Worm (Caenorhabditis elegans): ENCODE measurements around the gene T10F2.5.

T10F2.5 gene

ce11 chrIII:5136033-5136597, 23.3 kb downstream of the T10F2.5 start, which contains the start of gene tbx-2:
Gene tbx-2 (minus strand): TSS chrIII:5136296.
- TF ChIP-seq ceh-18 (tag; optimal IDR thresholded peaks at IDR 0.05) = peak; percentile 14
- TF ChIP-seq nhr-11 (tag; optimal IDR thresholded peaks at IDR 0.05) = no peak
- TF ChIP-seq odd-2 (tag; optimal IDR thresholded peaks at IDR 0.05) = no peak
- TF ChIP-seq ceh-34 (tag; optimal IDR thresholded peaks at IDR 0.05) = peak; percentile 44
- peak; percentile 2 for TF ChIP-seq ceh-31 (tag; optimal IDR thresholded peaks at IDR 0.05)
- TF ChIP-seq F13H6.1 (tag; optimal IDR thresholded peaks at IDR 0.05) = peak; percentile 6
- TF ChIP-seq ceh-48 (tag; optimal IDR thresholded peaks at IDR 0.05) = no peak
- TF ChIP-seq ref-2 (tag; optimal IDR thresholded peaks at IDR 0.05) = peak; percentile 48
- peak; percentile 11 for TF ChIP-seq fkh-6 (tag; optimal IDR thresholded peaks at IDR 0.05)
- TF ChIP-seq pros-1 (tag; optimal IDR thresholded peaks at IDR 0.05) = no peak
- peak; percentile 38 for TF ChIP-seq ets-4 (tag; optimal IDR thresholded peaks at IDR 0.05)
- no peak for TF ChIP-seq ttx-3 (tag; optimal IDR thresholded peaks at IDR 0.05)
- TF ChIP-seq hlh-6 (tag; optimal IDR thresholded peaks at IDR 0.05) = peak; percentile 46
- peak; percentile 5 for TF ChIP-seq hlh-30 (tag; optimal IDR thresholded peaks at IDR 0.05; ENCODE audit: insufficient read depth)
- peak; percentile 86 for TF ChIP-seq nfya-1 (tag; optimal IDR thresholded peaks at IDR 0.05)
- peak; percentile 8 for TF ChIP-seq syd-9 (tag; optimal IDR thresholded peaks at IDR 0.05)
- no peak for TF ChIP-seq unc-55 (GFP tag; optimal IDR thresholded peaks at IDR 0.05)
- TF ChIP-seq tbx-2 (tag; optimal IDR thresholded peaks at IDR 0.05) = peak; percentile 99
- TF ChIP-seq ceh-2 (tag; optimal IDR thresholded peaks at IDR 0.05) = no peak
- TF ChIP-seq sdc-2 (tag; optimal IDR thresholded peaks at IDR 0.05) = peak; percentile 36

- TF ChIP-seq hlh-13 (GFP tag; optimal IDR thresholded peaks at IDR 0.05) = no peak
- TF ChIP-seq hlh-8 (tag; optimal IDR thresholded peaks at IDR 0.05) = no peak
- peak; percentile 88 for TF ChIP-seq tbx-2 (tag; optimal IDR thresholded peaks at IDR 0.05)
- no peak for TF ChIP-seq nhr-11 (tag; optimal IDR thresholded peaks at IDR 0.05)
These were observed 24.9 kb downstream of the T10F2.5 start for ce11 chrIII:5134506-5134905.

DNA sequence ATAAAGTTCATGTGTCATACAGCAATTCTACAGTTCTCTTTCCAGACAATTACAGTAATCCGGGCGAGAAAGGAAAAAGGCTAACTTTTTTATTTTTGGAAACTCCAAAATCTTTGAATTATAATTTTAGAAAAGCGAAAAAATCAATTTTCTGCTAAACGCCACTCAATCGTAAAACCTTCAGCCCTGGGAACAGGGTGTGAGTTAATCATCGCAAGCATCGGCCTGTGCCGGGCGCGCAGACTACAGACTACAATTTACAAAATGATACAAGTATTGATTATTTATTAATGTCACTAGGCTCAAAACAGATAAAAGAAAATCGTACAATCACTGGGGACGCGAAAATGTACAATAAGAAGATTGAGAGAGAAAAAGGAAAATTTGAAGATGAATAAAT, 28.8 kb downstream of the T10F2.5 start:
- peak; percentile 2 for TF ChIP-seq tbx-2 (tag; optimal IDR thresholded peaks at IDR 0.05)
- TF ChIP-seq ttx-3 (tag; optimal IDR thresholded peaks at IDR 0.05) = no peak
- no peak for TF ChIP-seq ets-4 (tag; optimal IDR thresholded peaks at IDR 0.05)
- TF ChIP-seq ref-2 (tag; optimal IDR thresholded peaks at IDR 0.05) = no peak
- TF ChIP-seq madf-2 (tag; optimal IDR thresholded peaks at IDR 0.05) = no peak

- TF ChIP-seq hlh-13 (GFP tag; optimal IDR thresholded peaks at IDR 0.05) = no peak
- peak; percentile 6 for TF ChIP-seq F13H6.1 (tag; optimal IDR thresholded peaks at IDR 0.05)
- TF ChIP-seq fkh-6 (tag; optimal IDR thresholded peaks at IDR 0.05) = no peak
- TF ChIP-seq madf-2 (tag; optimal IDR thresholded peaks at IDR 0.05) = no peak
- TF ChIP-seq ceh-18 (tag; optimal IDR thresholded peaks at IDR 0.05) = peak; percentile 61
- no peak for TF ChIP-seq ceh-2 (tag; optimal IDR thresholded peaks at IDR 0.05)
- TF ChIP-seq ets-4 (tag; optimal IDR thresholded peaks at IDR 0.05) = peak; percentile 43
- no peak for TF ChIP-seq pha-2 (tag; optimal IDR thresholded peaks at IDR 0.05)
- TF ChIP-seq gmeb-2 (tag; optimal IDR thresholded peaks at IDR 0.05) = no peak
- no peak for TF ChIP-seq zip-5 (tag; optimal IDR thresholded peaks at IDR 0.05)
- peak; percentile 20 for TF ChIP-seq ceh-22 (tag; optimal IDR thresholded peaks at IDR 0.05)
- no peak for TF ChIP-seq dmd-4 (tag; optimal IDR thresholded peaks at IDR 0.05; ENCODE audit: borderline replicate concordance)
- no peak for TF ChIP-seq ceh-19 (GFP tag; optimal IDR thresholded peaks at IDR 0.05)
- TF ChIP-seq odd-2 (tag; optimal IDR thresholded peaks at IDR 0.05) = no peak
- no peak for TF ChIP-seq unc-86 (tag; optimal IDR thresholded peaks at IDR 0.05)
- TF ChIP-seq sox-2 (GFP tag; IDR thresholded peaks at IDR 0.05) = no peak
- peak; percentile 97 for TF ChIP-seq tbx-2 (tag; optimal IDR thresholded peaks at IDR 0.05)
These were observed 30.1 kb downstream of the T10F2.5 start for ce11 chrIII:5129261-5129660.

DNA sequence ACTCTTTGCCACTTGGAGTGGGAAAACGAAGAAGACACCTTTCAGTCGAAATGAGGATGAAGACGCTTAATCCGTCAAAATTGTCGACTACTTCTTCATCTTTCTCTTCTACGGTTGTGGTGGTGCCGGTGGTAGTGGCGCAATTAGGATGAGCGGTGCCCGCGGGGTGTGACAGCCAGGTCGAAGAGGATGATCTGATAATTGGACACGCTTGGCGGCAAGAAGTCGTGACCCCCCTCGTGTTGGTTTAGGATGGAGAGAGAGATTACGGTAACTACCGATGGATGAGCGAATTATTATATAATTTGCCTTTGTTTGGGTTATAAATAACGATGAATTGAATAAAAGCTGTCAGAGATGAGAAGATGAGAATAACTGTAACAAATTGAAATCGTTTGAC, 32.4 kb downstream of the T10F2.5 start:
- TF ChIP-seq C08G9.2 (tag; optimal IDR thresholded peaks at IDR 0.05) (no peak), dmd-4 (tag; optimal IDR thresholded peaks at IDR 0.05; ENCODE audit: borderline replicate concordance) (no peak), hlh-30 (tag; optimal IDR thresholded peaks at IDR 0.05; ENCODE audit: insufficient read depth) (no peak), ets-4 (tag; optimal IDR thresholded peaks at IDR 0.05) (no peak), C38D4.7 (GFP tag; optimal IDR thresholded peaks at IDR 0.05) (no peak), fkh-10 (GFP tag; optimal IDR thresholded peaks at IDR 0.05) (no peak), pqm-1 (tag; optimal IDR thresholded peaks at IDR 0.05) (no peak), ceh-19 (GFP tag; optimal IDR thresholded peaks at IDR 0.05) (no peak), unc-55 (GFP tag; optimal IDR thresholded peaks at IDR 0.05) (no peak), sox-2 (GFP tag; IDR thresholded peaks at IDR 0.05) (no peak), ceh-31 (tag; optimal IDR thresholded peaks at IDR 0.05) (peak; percentile 24), ahr-1 (tag; optimal IDR thresholded peaks at IDR 0.05) (no peak), ceh-34 (tag; optimal IDR thresholded peaks at IDR 0.05) (no peak), tbx-2 (tag; optimal IDR thresholded peaks at IDR 0.05) (peak; percentile 93), hlh-6 (tag; optimal IDR thresholded peaks at IDR 0.05) (no peak), eyg-1 (tag; optimal IDR thresholded peaks at IDR 0.05) (no peak)

Measured in whole organism, late embryonic.